Worm (Caenorhabditis elegans): ENCODE results near the gene clec-156.

The clec-156 gene

DNA sequence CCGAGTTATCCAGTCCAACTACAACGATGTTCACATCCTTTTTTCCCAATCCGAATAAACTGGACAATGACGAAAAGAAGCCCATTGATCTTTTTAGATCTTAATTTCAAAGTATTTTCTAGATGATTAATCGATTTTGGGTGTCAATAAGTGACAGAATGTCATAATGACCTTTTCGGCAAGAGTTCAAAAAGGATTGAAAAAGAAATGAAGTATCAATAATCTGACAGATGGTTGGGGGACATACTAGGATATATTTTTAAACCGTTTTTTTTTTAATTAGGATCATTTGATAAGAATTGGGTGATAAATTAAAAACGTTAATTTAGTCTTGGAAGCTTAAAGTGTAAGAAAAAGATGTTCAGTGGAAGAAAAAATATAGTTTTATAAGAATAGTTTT lies 27.3 kb downstream of the clec-156 start, which contains the start of gene arl-6:
Gene arl-6 (minus strand): TSS at position 101 of the 400 bp plus-strand sequence.
- no peak for TF ChIP-seq elt-1 (tag; optimal IDR thresholded peaks at IDR 0.05)
- TF ChIP-seq elt-3 (tag; optimal IDR thresholded peaks at IDR 0.05): no peak
- TF ChIP-seq sea-2 (GFP tag; optimal IDR thresholded peaks at IDR 0.05): no peak
- TF ChIP-seq nhr-77 (tag; optimal IDR thresholded peaks at IDR 0.05): no peak
- no peak for TF ChIP-seq fkh-2 (tag; optimal IDR thresholded peaks at IDR 0.05)
- TF ChIP-seq nhr-67 (tag; optimal IDR thresholded peaks at IDR 0.05): no peak
- TF ChIP-seq aly-2 (tag; optimal IDR thresholded peaks at IDR 0.05): no peak

DNA sequence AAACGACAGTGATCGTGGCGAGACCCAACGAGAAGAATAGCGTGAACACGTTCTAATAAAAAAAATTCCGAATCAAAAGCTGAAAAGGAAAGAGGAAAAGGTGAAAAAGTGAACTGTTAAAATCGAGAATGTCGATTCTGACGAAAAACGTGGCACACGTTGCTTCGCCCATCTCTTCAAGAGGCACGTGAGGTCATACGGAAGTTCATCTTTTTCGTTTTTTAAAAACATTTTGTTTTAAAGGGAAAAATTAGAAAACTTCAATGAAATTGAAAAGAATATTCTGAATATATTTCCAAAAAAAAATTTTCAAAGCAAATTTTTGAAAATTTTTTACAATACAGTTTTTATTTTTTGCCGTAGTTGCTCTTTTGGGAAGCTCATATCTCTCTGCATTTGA lies 30.9 kb downstream of the clec-156 start, which contains the start of gene C38D4.7:
Gene C38D4.7 (minus strand): TSS at position 101 of the 400 bp plus-strand sequence.
- no peak for TF ChIP-seq hmg-11 (tag; optimal IDR thresholded peaks at IDR 0.05)
- TF ChIP-seq lin-15B (tag; optimal IDR thresholded peaks at IDR 0.05): no peak
- TF ChIP-seq nhr-43 (tag; optimal IDR thresholded peaks at IDR 0.05; ENCODE audit: poor library complexity, severe bottlenecking): no peak

ce11 chrIII:4809526-4810153 lies 32.4 kb downstream of the clec-156 start, which contains the start of gene pal-1:
Gene pal-1 (minus strand): TSS chrIII:4809576.
- no peak for TF ChIP-seq nhr-77 (tag; optimal IDR thresholded peaks at IDR 0.05)
- no peak for TF ChIP-seq nhr-25 (tag; optimal IDR thresholded peaks at IDR 0.05)
- no peak for TF ChIP-seq fos-1 (tag; optimal IDR thresholded peaks at IDR 0.05)
- no peak for TF ChIP-seq fkh-2 (tag; optimal IDR thresholded peaks at IDR 0.05)
- no peak for TF ChIP-seq ztf-4 (tag; optimal IDR thresholded peaks at IDR 0.05)
- no peak for TF ChIP-seq unc-62 (GFP tag; optimal IDR thresholded peaks at IDR 0.05)
- no peak for TF ChIP-seq ztf-11 (tag; optimal IDR thresholded peaks at IDR 0.05)
- TF ChIP-seq sea-2 (GFP tag; optimal IDR thresholded peaks at IDR 0.05): no peak

ce11 chrIII:4808089-4808488 lies 34.0 kb downstream of the clec-156 start:
- TF ChIP-seq nfya-1 (tag; optimal IDR thresholded peaks at IDR 0.05; ENCODE audit: insufficient read depth) (peak; percentile 98), pha-4 (tag; optimal IDR thresholded peaks at IDR 0.05) (no peak)

DNA sequence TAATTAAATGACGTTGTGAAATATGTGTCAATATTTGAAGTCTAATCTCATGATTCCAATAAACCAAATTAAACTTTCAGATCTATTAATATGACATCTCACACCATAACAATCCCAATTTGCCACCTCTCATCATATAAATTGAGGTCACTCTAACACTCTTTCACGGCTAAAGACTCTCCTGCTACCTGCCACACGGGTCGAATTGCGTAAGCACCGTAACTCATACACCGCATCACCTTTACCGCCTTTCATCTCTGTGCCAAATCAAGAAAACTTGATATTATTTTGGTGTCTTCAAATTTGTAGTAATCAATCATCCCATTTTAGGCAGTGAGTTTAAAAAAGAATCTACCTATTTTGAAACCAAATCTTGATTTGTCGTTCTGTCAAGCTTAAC lies 35.7 kb downstream of the clec-156 start:
- TF ChIP-seq ztf-11 (tag; optimal IDR thresholded peaks at IDR 0.05) (no peak), mml-1 (tag; optimal IDR thresholded peaks at IDR 0.05) (no peak), fkh-2 (tag; optimal IDR thresholded peaks at IDR 0.05) (no peak), nhr-28 (tag; optimal IDR thresholded peaks at IDR 0.05) (no peak), ceh-9 (tag; optimal IDR thresholded peaks at IDR 0.05) (no peak), sea-2 (GFP tag; optimal IDR thresholded peaks at IDR 0.05) (no peak), elt-3 (tag; optimal IDR thresholded peaks at IDR 0.05) (no peak), lin-15B (tag; optimal IDR thresholded peaks at IDR 0.05) (no peak), pqm-1 (tag; optimal IDR thresholded peaks at IDR 0.05) (no peak)

DNA sequence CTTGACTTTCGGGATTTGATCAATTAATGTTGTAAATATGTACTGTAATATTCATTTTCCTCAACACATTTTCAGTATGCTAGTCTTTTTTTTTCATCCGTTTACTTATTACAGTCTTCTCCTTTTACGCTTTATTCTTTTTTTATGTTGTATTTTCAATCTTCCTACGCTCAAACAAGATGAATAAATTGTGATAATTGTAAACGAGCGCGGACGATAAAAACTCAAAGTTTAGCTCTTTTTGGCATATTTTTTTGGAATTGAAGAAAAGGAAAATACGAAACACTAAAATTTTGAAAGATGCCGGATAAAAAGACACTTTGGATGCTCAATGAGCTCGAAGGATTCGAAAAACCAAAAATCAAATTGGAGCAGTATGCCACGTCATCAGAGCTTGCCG lies 39.4 kb downstream of the clec-156 start, which contains the start of gene metl-5:
Gene metl-5 (plus strand): TSS at position 301 of the 400 bp plus-strand sequence.
- TF ChIP-seq pha-4 (tag; optimal IDR thresholded peaks at IDR 0.05) (no peak), hmg-11 (tag; optimal IDR thresholded peaks at IDR 0.05) (no peak), tbx-2 (tag; optimal IDR thresholded peaks at IDR 0.05) (no peak), ZK546.5 (tag; optimal IDR thresholded peaks at IDR 0.05) (no peak), unc-62 (GFP tag; optimal IDR thresholded peaks at IDR 0.05) (no peak), R02D3.7 (tag; optimal IDR thresholded peaks at IDR 0.05) (no peak), lin-39 (tag; optimal IDR thresholded peaks at IDR 0.05) (no peak), nhr-23 (tag; optimal IDR thresholded peaks at IDR 0.05) (no peak), daf-12 (tag; optimal IDR thresholded peaks at IDR 0.05) (no peak), nhr-28 (tag; optimal IDR thresholded peaks at IDR 0.05) (no peak), nhr-11 (tag; optimal IDR thresholded peaks at IDR 0.05) (no peak), lin-15B (tag; optimal IDR thresholded peaks at IDR 0.05) (no peak), egl-5 (tag; optimal IDR thresholded peaks at IDR 0.05) (no peak), nhr-77 (tag; optimal IDR thresholded peaks at IDR 0.05) (no peak), eor-1 (tag; optimal IDR thresholded peaks at IDR 0.05) (no peak), lsy-12 (tag; optimal IDR thresholded peaks at IDR 0.05) (no peak), ceh-9 (tag; optimal IDR thresholded peaks at IDR 0.05) (no peak), ceh-28 (tag; optimal IDR thresholded peaks at IDR 0.05) (no peak)
